Worm (Caenorhabditis elegans): ENCODE data around the gene fmo-2.

DNA sequence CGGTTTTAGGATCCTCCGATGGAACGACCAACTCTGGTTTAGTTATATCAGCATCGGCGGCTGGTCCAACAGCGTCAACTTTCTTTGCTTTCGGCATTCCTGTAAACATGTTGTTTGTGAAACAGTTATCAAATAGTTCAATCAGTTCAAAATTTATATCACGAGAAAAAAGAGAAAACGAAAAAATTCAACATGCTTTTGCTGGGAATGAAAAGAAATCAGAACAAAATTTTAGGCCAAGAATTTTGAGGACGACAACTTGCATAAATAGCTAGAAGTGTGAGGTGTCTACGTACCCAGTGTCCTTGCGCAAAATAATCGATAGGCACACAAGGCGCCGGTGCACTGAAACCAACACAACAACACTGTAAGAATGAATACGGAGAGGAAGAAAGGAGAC is 1.9 kb upstream of the fmo-2 start, which contains the start of gene K08C7.4:
- TF ChIP-seq nhr-237 (tag; optimal IDR thresholded peaks at IDR 0.05) (no peak), fkh-10 (GFP tag; optimal IDR thresholded peaks at IDR 0.05) (no peak), pha-4 (tag; optimal IDR thresholded peaks at IDR 0.05) (no peak), elt-3 (tag; optimal IDR thresholded peaks at IDR 0.05) (no peak), pqm-1 (tag; optimal IDR thresholded peaks at IDR 0.05) (no peak), elt-1 (tag; optimal IDR thresholded peaks at IDR 0.05) (no peak), fos-1 (tag; optimal IDR thresholded peaks at IDR 0.05) (no peak), R02D3.7 (tag; optimal IDR thresholded peaks at IDR 0.05) (no peak), ztf-4 (tag; optimal IDR thresholded peaks at IDR 0.05) (no peak), nhr-12 (tag; optimal IDR thresholded peaks at IDR 0.05) (no peak), nhr-76 (tag; optimal IDR thresholded peaks at IDR 0.05) (no peak), sea-2 (GFP tag; optimal IDR thresholded peaks at IDR 0.05) (no peak)
